Worm (Caenorhabditis elegans): ENCODE results near the gene grp-1.

DNA sequence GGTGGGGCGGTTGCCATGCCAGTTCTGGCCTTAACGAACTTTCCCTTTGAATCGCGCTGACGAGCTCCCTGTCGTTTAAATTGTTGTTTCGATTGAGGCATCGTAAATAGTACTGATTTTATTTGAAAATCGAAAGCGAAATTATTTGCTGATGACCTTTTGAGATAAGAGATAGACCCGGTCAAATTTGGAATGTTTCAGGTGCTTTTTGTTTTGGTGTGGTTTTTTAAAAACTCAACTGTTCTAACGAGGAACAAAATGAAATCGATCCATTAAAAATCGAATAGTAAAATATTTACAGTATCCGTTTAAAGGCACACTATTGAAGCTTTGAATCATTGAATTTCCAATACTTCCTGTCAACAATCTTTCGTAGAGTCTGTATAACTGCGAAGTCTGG is 42.7 kb upstream of the grp-1 start, which contains the start of gene K12H4.6:
- TF ChIP-seq aha-1 (tag; optimal IDR thresholded peaks at IDR 0.05) (no peak), lin-13 (GFP tag; optimal IDR thresholded peaks at IDR 0.05) (no peak), dpl-1 (GFP tag; optimal IDR thresholded peaks at IDR 0.05) (no peak), ceh-8 (GFP tag; optimal IDR thresholded peaks at IDR 0.05) (no peak), tbx-2 (tag; optimal IDR thresholded peaks at IDR 0.05) (no peak), ceh-63 (GFP tag; optimal IDR thresholded peaks at IDR 0.05) (no peak), unc-62 (GFP tag; optimal IDR thresholded peaks at IDR 0.05) (no peak), ztf-11 (tag; optimal IDR thresholded peaks at IDR 0.05) (no peak), nhr-12 (tag; optimal IDR thresholded peaks at IDR 0.05) (no peak)

All from whole organism, L1 larva.